Worm (Caenorhabditis elegans): ENCODE results near the gene srd-70.
A peak's percentile ranks its signal among the peaks of the same experiment; 100 is the strongest.

The srd-70 gene

DNA sequence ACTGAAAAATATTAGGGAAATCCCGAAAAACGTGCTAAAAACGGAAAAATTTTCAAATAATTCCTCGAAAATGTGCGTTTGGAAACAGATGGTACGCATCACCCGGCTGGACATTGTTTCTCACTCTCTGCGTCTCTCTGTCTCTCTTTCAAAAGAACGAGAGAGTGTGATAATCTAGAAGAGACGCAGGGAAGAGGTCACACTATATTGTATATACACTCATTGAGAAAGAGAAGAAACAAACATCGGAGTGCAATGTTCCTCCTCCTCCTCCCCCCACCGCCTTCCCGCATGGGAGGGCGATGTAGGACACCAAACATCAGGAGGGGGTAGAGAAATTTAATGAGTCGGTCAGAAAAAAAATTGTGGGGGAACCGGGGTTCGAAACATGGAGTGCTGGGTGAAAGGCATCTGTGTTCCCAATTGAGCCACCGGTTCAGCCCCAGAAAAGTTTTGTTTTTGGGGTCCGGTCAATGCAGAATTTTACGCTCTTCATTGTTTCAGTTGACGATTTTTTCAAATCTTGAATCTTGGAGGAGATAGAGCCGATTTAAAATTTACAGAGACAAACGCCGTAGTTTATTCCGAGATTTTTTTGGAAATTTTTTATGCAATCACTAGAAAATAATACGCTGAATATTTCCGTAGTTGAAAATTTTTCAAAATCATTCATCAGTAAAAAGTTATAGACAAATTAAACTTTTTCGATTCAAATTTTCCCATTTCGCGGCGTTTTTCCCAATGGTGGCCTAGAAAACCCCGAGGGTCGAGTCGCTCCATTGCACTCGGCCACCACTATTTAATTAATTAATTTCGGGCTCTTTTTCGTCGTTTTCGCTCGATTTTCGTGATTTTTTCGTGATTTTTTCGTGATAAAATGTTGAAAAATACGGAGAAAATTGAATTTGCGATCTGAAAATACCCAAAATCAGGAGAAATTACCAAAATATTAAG, 29.4 kb upstream of the srd-70 start (continued):
- TF ChIP-seq ceh-48 (tag; optimal IDR thresholded peaks at IDR 0.05), result no peak
- TF ChIP-seq lim-6 (tag; optimal IDR thresholded peaks at IDR 0.05), result peak; percentile 47
- TF ChIP-seq sox-4 (tag; optimal IDR thresholded peaks at IDR 0.05), result no peak
- peak; percentile 67 for TF ChIP-seq mec-3 (tag; optimal IDR thresholded peaks at IDR 0.05; ENCODE audit: borderline replicate concordance)
- TF ChIP-seq hlh-8 (tag; optimal IDR thresholded peaks at IDR 0.05), result peak; percentile 68
- peak; percentile 39 for TF ChIP-seq sox-2 (GFP tag; IDR thresholded peaks at IDR 0.05)
- TF ChIP-seq odd-2 (tag; optimal IDR thresholded peaks at IDR 0.05), result no peak
- TF ChIP-seq dmd-4 (tag; optimal IDR thresholded peaks at IDR 0.05; ENCODE audit: borderline replicate concordance), result no peak
- TF ChIP-seq ceh-18 (tag; optimal IDR thresholded peaks at IDR 0.05), result peak; percentile 56
- TF ChIP-seq ztf-16 (tag; optimal IDR thresholded peaks at IDR 0.05), result peak; percentile 9
- no peak for TF ChIP-seq pag-3 (tag; optimal IDR thresholded peaks at IDR 0.05; ENCODE audit: borderline replicate concordance)
- no peak for TF ChIP-seq K09A11.1 (tag; optimal IDR thresholded peaks at IDR 0.05; ENCODE audit: insufficient read depth)
- TF ChIP-seq ceh-34 (tag; optimal IDR thresholded peaks at IDR 0.05), result peak; percentile 52
- TF ChIP-seq npax-4 (tag; optimal IDR thresholded peaks at IDR 0.05), result no peak
- peak; percentile 46 for TF ChIP-seq zip-5 (tag; optimal IDR thresholded peaks at IDR 0.05)
- peak; percentile 63 for TF ChIP-seq tbx-2 (tag; optimal IDR thresholded peaks at IDR 0.05)
- peak; percentile 60 for TF ChIP-seq nfya-1 (tag; optimal IDR thresholded peaks at IDR 0.05)
- TF ChIP-seq Y22D7AL.16 (tag; optimal IDR thresholded peaks at IDR 0.05), result no peak
- TF ChIP-seq eyg-1 (tag; optimal IDR thresholded peaks at IDR 0.05), result no peak
- no peak for TF ChIP-seq ahr-1 (tag; optimal IDR thresholded peaks at IDR 0.05)

DNA sequence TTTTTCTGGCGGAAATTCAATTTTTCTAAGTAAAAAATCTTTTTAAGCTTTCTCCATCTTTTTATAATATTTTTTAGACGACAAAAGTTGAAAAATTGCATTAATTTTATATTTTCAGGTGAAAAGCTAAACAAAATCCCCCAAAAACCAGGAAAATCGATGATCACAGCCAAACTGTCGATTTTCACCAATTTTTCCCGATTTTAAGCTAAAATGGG, 28.8 kb upstream of the srd-70 start, which contains the start of the genes fce-2 and F48F5.8:
Gene fce-2 (plus strand): TSS at position 119 of the 218 bp plus-strand sequence.
Gene F48F5.8 (plus strand): TSS at position 160 of the 218 bp plus-strand sequence.
- TF ChIP-seq ref-2 (tag; optimal IDR thresholded peaks at IDR 0.05), result no peak

DNA sequence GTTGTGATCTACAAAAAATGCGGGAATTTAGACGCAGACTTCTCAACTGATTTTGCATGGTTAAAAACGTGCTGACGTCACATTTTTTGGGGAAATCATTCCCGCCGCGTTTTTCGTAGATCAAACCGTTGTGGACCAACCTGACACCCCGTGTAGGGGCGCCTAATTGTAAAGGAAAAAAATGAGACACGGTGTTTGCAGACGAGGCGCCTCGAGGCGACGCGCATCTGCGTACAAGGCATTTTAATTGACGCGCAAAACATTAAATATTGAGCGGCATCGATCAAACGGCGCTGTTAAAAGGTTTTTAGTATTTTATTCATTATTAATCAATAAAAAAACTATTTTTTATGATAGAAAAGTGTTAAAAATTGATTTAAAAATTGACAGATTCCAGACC, 22.5 kb upstream of the srd-70 start:
- TF ChIP-seq pha-2 (tag; optimal IDR thresholded peaks at IDR 0.05), result peak; percentile 54

ce11 chrV:20445898-20446297, 8.0 kb upstream of the srd-70 start:
- TF ChIP-seq pax-1 (tag; optimal IDR thresholded peaks at IDR 0.05) (no peak), ceh-19 (GFP tag; optimal IDR thresholded peaks at IDR 0.05) (no peak), dve-1 (tag; optimal IDR thresholded peaks at IDR 0.05) (no peak), hlh-15 (tag; optimal IDR thresholded peaks at IDR 0.05) (no peak), F13H6.1 (tag; optimal IDR thresholded peaks at IDR 0.05) (no peak), Y22D7AL.16 (tag; optimal IDR thresholded peaks at IDR 0.05) (no peak), K09A11.1 (tag; optimal IDR thresholded peaks at IDR 0.05; ENCODE audit: insufficient read depth) (no peak), hlh-6 (tag; optimal IDR thresholded peaks at IDR 0.05) (no peak), dmd-4 (tag; optimal IDR thresholded peaks at IDR 0.05; ENCODE audit: borderline replicate concordance) (no peak), ref-2 (tag; optimal IDR thresholded peaks at IDR 0.05) (no peak), hlh-13 (GFP tag; optimal IDR thresholded peaks at IDR 0.05) (no peak), nhr-11 (tag; optimal IDR thresholded peaks at IDR 0.05) (no peak), lin-11 (tag; optimal IDR thresholded peaks at IDR 0.05) (no peak), elt-2 (tag; optimal IDR thresholded peaks at IDR 0.05) (no peak), npax-4 (tag; optimal IDR thresholded peaks at IDR 0.05) (no peak), unc-86 (tag; optimal IDR thresholded peaks at IDR 0.05) (no peak)

DNA sequence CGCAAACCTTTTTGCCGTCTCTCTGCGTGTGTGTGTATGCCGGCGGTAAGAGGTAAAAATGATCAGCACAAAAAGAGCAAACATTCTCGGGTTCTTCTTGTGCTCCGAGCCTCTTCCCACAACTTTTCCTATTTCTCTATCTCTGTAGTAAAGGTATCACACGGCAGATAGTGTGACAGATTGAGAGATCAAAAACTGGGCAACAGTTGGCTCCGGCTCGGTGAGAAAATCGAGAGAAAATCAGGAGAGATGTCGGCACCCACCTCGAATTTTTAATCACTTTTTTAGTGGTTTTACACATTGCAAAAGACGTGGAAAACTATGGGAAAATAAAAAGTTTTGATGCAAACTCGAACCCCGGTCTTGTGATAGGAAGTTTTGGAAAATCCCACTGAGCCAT, 2.1 kb upstream of the srd-70 start:
- no peak for TF ChIP-seq K09A11.1 (tag; optimal IDR thresholded peaks at IDR 0.05; ENCODE audit: insufficient read depth)
- TF ChIP-seq ceh-6 (GFP tag; optimal IDR thresholded peaks at IDR 0.05), result no peak
- no peak for TF ChIP-seq npax-4 (tag; optimal IDR thresholded peaks at IDR 0.05)
- TF ChIP-seq T23F11.4 (GFP tag; optimal IDR thresholded peaks at IDR 0.05), result no peak
- no peak for TF ChIP-seq nfya-1 (tag; optimal IDR thresholded peaks at IDR 0.05)
- TF ChIP-seq ceh-18 (tag; optimal IDR thresholded peaks at IDR 0.05), result peak; percentile 37
- TF ChIP-seq ceh-9 (tag; optimal IDR thresholded peaks at IDR 0.05), result no peak
- TF ChIP-seq ref-2 (tag; optimal IDR thresholded peaks at IDR 0.05), result no peak
